Fruit fly (Drosophila melanogaster) whole organism, embryonic: ENCODE data around the gene CG4456.

Experiments used
- Abd-B ChIP-seq: fragments of 200-800 bp; sonication (Bioruptor generic); optimal IDR thresholded peaks from 2 replicates; lab custom pipeline; 2018; ENCODE audit warnings: missing biosample characterization, mild to moderate bottlenecking, missing genetic modification characterization, moderate library complexity
- C15 ChIP-seq: fragments of 200-800 bp; sonication (Bioruptor generic); IDR thresholded peaks from 3 replicates; pipeline ENCODE4 v1.3.6; 2022; ENCODE audit warnings: missing biosample characterization, missing genetic modification characterization
- CG11247 ChIP-seq: fragments of 200-800 bp; sonication (Bioruptor generic); IDR thresholded peaks from 2 replicates; pipeline ENCODE4 v1.3.6; 2022; ENCODE audit warnings: missing biosample characterization, missing genetic modification characterization
- CG13624 ChIP-seq: fragments of 200-800 bp; sonication (Bioruptor generic); optimal IDR thresholded peaks from 2 replicates; lab custom pipeline; 2016; ENCODE audit warnings: missing biosample characterization, missing genetic modification characterization
- CG15011 ChIP-seq: fragments of 200-800 bp; sonication (Bioruptor generic); optimal IDR thresholded peaks from 3 replicates; lab custom pipeline; 2018; ENCODE audit warnings: missing biosample characterization, mild to moderate bottlenecking, missing genetic modification characterization
- CG15479 ChIP-seq: fragments of 200-800 bp; sonication (Bioruptor generic); optimal IDR thresholded peaks from 3 replicates; lab custom pipeline; 2019; ENCODE audit warnings: missing biosample characterization, mild to moderate bottlenecking, missing genetic modification characterization, moderate library complexity
- CG15696 ChIP-seq: fragments of 200-800 bp; sonication (Bioruptor generic); optimal IDR thresholded peaks from 2 replicates; lab custom pipeline; 2019; ENCODE audit warnings: missing biosample characterization, mild to moderate bottlenecking, missing genetic modification characterization, moderate library complexity
- CG1792 ChIP-seq: fragments of 200-800 bp; sonication (Bioruptor generic); optimal IDR thresholded peaks from 2 replicates; lab custom pipeline; 2016; ENCODE audit warnings: missing biosample characterization, missing genetic modification characterization
- CG2875 ChIP-seq: fragments of 200-800 bp; sonication (Bioruptor generic); optimal IDR thresholded peaks from 2 replicates; lab custom pipeline; 2017; ENCODE audit warnings: missing biosample characterization, mild to moderate bottlenecking, missing genetic modification characterization, missing genetic modification reagents
- CG30403 ChIP-seq: fragments of 200-800 bp; sonication (Bioruptor generic); optimal IDR thresholded peaks from 3 replicates; lab custom pipeline; 2016; ENCODE audit warnings: missing biosample characterization, missing genetic modification characterization
- CG4854 ChIP-seq: fragments of 200-800 bp; sonication (Bioruptor generic); optimal IDR thresholded peaks from 2 replicates; lab custom pipeline; 2016; ENCODE audit warnings: missing biosample characterization, missing genetic modification characterization, inconsistent platforms
- CG7357 ChIP-seq: fragments of 200-800 bp; sonication (Bioruptor generic); IDR thresholded peaks from 3 replicates; pipeline ENCODE4 v1.3.6; 2022; ENCODE audit warnings: missing biosample characterization, missing genetic modification characterization
- Chrac-16 ChIP-seq: fragments of 200-800 bp; sonication (Bioruptor generic); optimal IDR thresholded peaks from 3 replicates; lab custom pipeline; 2016; ENCODE audit warnings: missing biosample characterization, missing genetic modification characterization
- CoRest ChIP-seq: fragments of 200-800 bp; sonication (Bioruptor generic); optimal IDR thresholded peaks from 3 replicates; lab custom pipeline; 2018; ENCODE audit warnings: missing biosample characterization, mild to moderate bottlenecking, missing genetic modification characterization, moderate library complexity
- Ets97D ChIP-seq: fragments of 200-800 bp; sonication (Bioruptor generic); optimal IDR thresholded peaks from 3 replicates; lab custom pipeline; 2016; ENCODE audit warnings: missing biosample characterization, missing genetic modification characterization
- Fer3 ChIP-seq: fragments of 200-800 bp; sonication (Bioruptor generic); optimal IDR thresholded peaks from 2 replicates; lab custom pipeline; 2018; ENCODE audit warnings: missing biosample characterization, mild to moderate bottlenecking, missing genetic modification characterization, moderate library complexity
- GATAe ChIP-seq: fragments of 200-800 bp; sonication (Bioruptor generic); conservative IDR thresholded peaks from 2 replicates; pipeline ENCODE4 v1.3.6; 2022; ENCODE audit warnings: missing biosample characterization, missing genetic modification characterization
- Hr3 ChIP-seq: fragments of 200-800 bp; sonication (Bioruptor generic); optimal IDR thresholded peaks from 3 replicates; lab custom pipeline; 2016; ENCODE audit warnings: missing biosample characterization, missing genetic modification characterization
- Nf-YC ChIP-seq: fragments of 200-800 bp; optimal IDR thresholded peaks from 3 replicates; lab custom pipeline; 2019; ENCODE audit warnings: missing biosample characterization, mild to moderate bottlenecking, missing genetic modification characterization, moderate library complexity
- Opbp ChIP-seq: fragments of 200-800 bp; sonication (Bioruptor generic); IDR thresholded peaks from 3 replicates; pipeline ENCODE4 v1.3.6; 2022; ENCODE audit warnings: missing biosample characterization, missing genetic modification characterization; ENCODE audit not compliant: partially characterized antibody
- Poxn ChIP-seq: fragments of 200-800 bp; sonication (Bioruptor generic); IDR thresholded peaks from 2 replicates; pipeline ENCODE4 v1.3.6; 2022; ENCODE audit warnings: missing biosample characterization, missing genetic modification characterization
- Side ChIP-seq: fragments of 200-800 bp; sonication (Bioruptor generic); optimal IDR thresholded peaks from 2 replicates; lab custom pipeline; 2016; ENCODE audit warnings: missing biosample characterization, missing genetic modification characterization
- Usf ChIP-seq: fragments of 200-800 bp; sonication (Bioruptor generic); optimal IDR thresholded peaks from 2 replicates; lab custom pipeline; 2017; ENCODE audit warnings: missing genotype, missing biosample characterization, missing genetic modification characterization
- aop ChIP-seq: fragments of 200-800 bp; sonication (Bioruptor generic); IDR thresholded peaks from 2 replicates; pipeline ENCODE4 v1.3.6; 2022; ENCODE audit warnings: missing biosample characterization, missing genetic modification characterization
- br ChIP-seq: fragments of >200 bp; optimal IDR thresholded peaks from 2 replicates; lab custom pipeline; 2017
- bsh ChIP-seq, 2 experiments: fragments of 200-800 bp; sonication (Bioruptor generic); optimal IDR thresholded peaks; 2 replicates each; lab custom pipeline; 2017 to 2018; ENCODE audit warnings: mild to moderate bottlenecking in 2 of 2, missing biosample characterization in 2 of 2, missing genetic modification characterization in 2 of 2, moderate library complexity in 1 of 2
- btn ChIP-seq: fragments of 200-800 bp; sonication (Bioruptor generic); optimal IDR thresholded peaks from 2 replicates; lab custom pipeline; 2016; ENCODE audit warnings: missing biosample characterization, missing genetic modification characterization
- cas ChIP-seq: fragments of 200-800 bp; sonication (Bioruptor generic); IDR thresholded peaks from 2 replicates; pipeline ENCODE4 v1.3.6; 2022; ENCODE audit warnings: missing biosample characterization, missing genetic modification characterization
- corto ChIP-seq: fragments of 200-800 bp; sonication (Bioruptor generic); optimal IDR thresholded peaks from 2 replicates; lab custom pipeline; 2016; ENCODE audit warnings: missing biosample characterization, mild to moderate bottlenecking, missing genetic modification characterization, moderate library complexity
- da ChIP-seq: fragments of 200-800 bp; sonication (Bioruptor generic); optimal IDR thresholded peaks from 2 replicates; lab custom pipeline; 2016; ENCODE audit warnings: missing biosample characterization, missing genetic modification characterization
- dati ChIP-seq: fragments of 200-800 bp; sonication (Bioruptor generic); IDR thresholded peaks from 2 replicates; pipeline ENCODE4 v1.3.6; 2022; ENCODE audit warnings: missing biosample characterization, missing genetic modification characterization
- ftz-f1 ChIP-seq: fragments of 200-800 bp; sonication (Bioruptor generic); optimal IDR thresholded peaks from 2 replicates; lab custom pipeline; 2016; ENCODE audit warnings: missing biosample characterization, missing genetic modification characterization
- ham ChIP-seq: fragments of 200-800 bp; sonication (Bioruptor generic); IDR thresholded peaks from 2 replicates; pipeline ENCODE4 v1.3.6; 2022; ENCODE audit warnings: missing biosample characterization, missing genetic modification characterization
- hb ChIP-seq: fragments of 200-800 bp; sonication (Bioruptor generic); IDR thresholded peaks from 3 replicates; pipeline ENCODE4 v1.3.6; 2022; ENCODE audit warnings: missing biosample characterization, missing genetic modification characterization; ENCODE audit not compliant: partially characterized antibody
- hbn ChIP-seq: fragments of 200-800 bp; sonication (Bioruptor generic); IDR thresholded peaks from 2 replicates; pipeline ENCODE4 v1.3.6; 2022; ENCODE audit warnings: missing biosample characterization, missing genetic modification characterization; ENCODE audit not compliant: partially characterized antibody
- jumu ChIP-seq: fragments of 200-800 bp; sonication (Bioruptor generic); optimal IDR thresholded peaks from 3 replicates; lab custom pipeline; 2016; ENCODE audit warnings: missing biosample characterization, missing genetic modification characterization
- kay ChIP-seq: fragments of 200-800 bp; sonication (Bioruptor generic); optimal IDR thresholded peaks from 2 replicates; lab custom pipeline; 2016; ENCODE audit warnings: missing biosample characterization, missing genetic modification characterization
- lbe ChIP-seq: fragments of 200-800 bp; sonication (Bioruptor generic); optimal IDR thresholded peaks from 2 replicates; lab custom pipeline; 2016; ENCODE audit warnings: missing biosample characterization, mild to moderate bottlenecking, missing genetic modification characterization
- mld ChIP-seq: fragments of 200-800 bp; sonication (Bioruptor generic); IDR thresholded peaks from 3 replicates; pipeline ENCODE4 v1.3.6; 2022; ENCODE audit warnings: missing biosample characterization, missing genetic modification characterization; ENCODE audit not compliant: partially characterized antibody
- odd ChIP-seq: fragments of 200-800 bp; sonication (Bioruptor generic); optimal IDR thresholded peaks from 2 replicates; lab custom pipeline; 2017; ENCODE audit warnings: missing biosample characterization, mild to moderate bottlenecking, missing genetic modification characterization
- otp ChIP-seq: fragments of 200-800 bp; sonication (Bioruptor generic); IDR thresholded peaks from 3 replicates; pipeline ENCODE4, ENCODE4 v1.3.6; 2022; ENCODE audit warnings: missing biosample characterization, missing genetic modification characterization
- phol ChIP-seq: fragments of 200-800 bp; sonication (Bioruptor generic); optimal IDR thresholded peaks from 3 replicates; lab custom pipeline; 2018; ENCODE audit warnings: missing biosample characterization, mild to moderate bottlenecking, missing genetic modification characterization, moderate library complexity
- pita ChIP-seq: fragments of 200-800 bp; sonication (Bioruptor generic); optimal IDR thresholded peaks from 2 replicates; lab custom pipeline; 2017; ENCODE audit warnings: missing biosample characterization, mild to moderate bottlenecking, missing genetic modification characterization
- run ChIP-seq: fragments of 200-800 bp; sonication (Bioruptor generic); optimal IDR thresholded peaks from 3 replicates; lab custom pipeline; 2018; ENCODE audit warnings: missing biosample characterization, mild to moderate bottlenecking, missing genetic modification characterization
- salm ChIP-seq: fragments of 200-800 bp; sonication (Bioruptor generic); optimal IDR thresholded peaks from 2 replicates; lab custom pipeline; 2018; ENCODE audit warnings: missing biosample characterization, mild to moderate bottlenecking, missing genetic modification characterization
- slp2 ChIP-seq: fragments of 200-800 bp; sonication (Bioruptor generic); optimal IDR thresholded peaks from 2 replicates; lab custom pipeline; 2016; ENCODE audit warnings: missing biosample characterization, missing genetic modification characterization
- sug ChIP-seq: fragments of 200-800 bp; optimal IDR thresholded peaks from 2 replicates; lab custom pipeline; 2019; ENCODE audit warnings: missing biosample characterization, mild to moderate bottlenecking, missing genetic modification characterization, moderate library complexity
- tin ChIP-seq: fragments of 200-800 bp; sonication (Bioruptor generic); optimal IDR thresholded peaks from 3 replicates; lab custom pipeline; 2016; ENCODE audit warnings: missing biosample characterization, missing genetic modification characterization
- tna ChIP-seq: fragments of 200-800 bp; sonication (Bioruptor generic); IDR thresholded peaks from 2 replicates; pipeline ENCODE4 v1.3.6; 2022; ENCODE audit warnings: missing biosample characterization, missing genetic modification characterization; ENCODE audit not compliant: partially characterized antibody
- trh ChIP-seq: fragments of 200-800 bp; sonication (Bioruptor generic); optimal IDR thresholded peaks from 2 replicates; lab custom pipeline; 2016; ENCODE audit warnings: missing biosample characterization, missing genetic modification characterization

The CG4456 gene

dm6 chr3L:9410754-9411423 is 38.4 kb downstream of the CG4456 start, which contains the start of the genes CG4022 and Cpsf5 (continued):
- peak; percentile 85 for TF ChIP-seq Chrac-16 (GFP tag; lab: Kevin White, UChicago)
- TF ChIP-seq phol: peak; percentile 94
- no peak for TF ChIP-seq br (lab: Kevin White, UChicago)
- TF ChIP-seq odd (GFP tag; lab: Kevin White, UChicago): peak; percentile 57
- peak; percentile 63 for TF ChIP-seq Ets97D (GFP tag; lab: Kevin White, UChicago)
- TF ChIP-seq btn (GFP tag; lab: Kevin White, UChicago): no peak
- TF ChIP-seq CG11247 (GFP tag; lab: Robert Waterston, UW): peak; percentile 70
- TF ChIP-seq Abd-B (GFP tag; lab: Kevin White, UChicago): peak; percentile 86
- peak; percentile 90 for TF ChIP-seq CG30403 (GFP tag; lab: Kevin White, UChicago)
- peak; percentile 74; the same call in 1 of the 3 replicates for TF ChIP-seq otp (GFP tag; lab: Robert Waterston, UW)
- TF ChIP-seq kay (GFP tag; lab: Kevin White, UChicago): peak; percentile 71
- peak; percentile 47 for TF ChIP-seq CG2875 (GFP tag; lab: Kevin White, UChicago)
- TF ChIP-seq mld (GFP tag; lab: Robert Waterston, UW): no peak
- peak; percentile 54 for TF ChIP-seq run (tag; lab: Kevin White, UChicago)
- TF ChIP-seq slp2: peak; percentile 46
- peak; percentile 43 for TF ChIP-seq salm (tag; lab: Kevin White, UChicago)
- peak; percentile 34 for TF ChIP-seq Side (GFP tag; lab: Kevin White, UChicago)
- peak; percentile 62 for TF ChIP-seq CG4854
- no peak for TF ChIP-seq ftz-f1 (GFP tag; lab: Kevin White, UChicago)
- peak in 1 of 2 experiments; percentile 87 for TF ChIP-seq bsh (GFP tag; optimal IDR thresholded peaks at IDR 0.05; lab: Kevin White, UChicago)
- TF ChIP-seq CG15479 (GFP tag; lab: Kevin White, UChicago): peak; percentile 66
- TF ChIP-seq GATAe: no peak
- peak; percentile 91 for TF ChIP-seq CoRest
- peak; percentile 29 for TF ChIP-seq CG15011 (GFP tag; lab: Kevin White, UChicago)
- TF ChIP-seq Nf-YC (tag; lab: Kevin White, UChicago): peak; percentile 79
- TF ChIP-seq Opbp (GFP tag; lab: Robert Waterston, UW): no peak
- no peak for TF ChIP-seq tna (GFP tag; lab: Robert Waterston, UW)
- peak; percentile 60 for TF ChIP-seq CG13624 (GFP tag; lab: Kevin White, UChicago)
- TF ChIP-seq hbn (GFP tag; lab: Robert Waterston, UW): no peak
- peak; percentile 66 for TF ChIP-seq lbe
- peak; percentile 85 for TF ChIP-seq CG15696
- TF ChIP-seq aop (GFP tag; lab: Robert Waterston, UW): no peak
- peak; percentile 78 for TF ChIP-seq Fer3 (tag; lab: Kevin White, UChicago)
- no peak for TF ChIP-seq pita (GFP tag; lab: Kevin White, UChicago)
- peak; percentile 32 for TF ChIP-seq Usf
- TF ChIP-seq hb (GFP tag; lab: Robert Waterston, UW): no peak
- TF ChIP-seq ham (GFP tag; lab: Robert Waterston, UW): peak; percentile 52; the same call in 1 of the 2 replicates
- peak; percentile 79; the same call in 1 of the 3 replicates for TF ChIP-seq C15 (GFP tag; lab: Robert Waterston, UW)
- peak; percentile 75 for TF ChIP-seq Hr3
- TF ChIP-seq sug (tag; lab: Kevin White, UChicago): peak; percentile 89
- peak; percentile 21 for TF ChIP-seq da (GFP tag; lab: Kevin White, UChicago)
- TF ChIP-seq trh (GFP tag; lab: Kevin White, UChicago): peak; percentile 65
- TF ChIP-seq tin (GFP tag; lab: Kevin White, UChicago): peak; percentile 81
- no peak for TF ChIP-seq corto
- peak; percentile 55 for TF ChIP-seq CG1792
- TF ChIP-seq cas (GFP tag; lab: Robert Waterston, UW): peak; percentile 74
- TF ChIP-seq Poxn (GFP tag; lab: Robert Waterston, UW): peak; percentile 56; the same call in 1 of the 2 replicates
- TF ChIP-seq CG7357: 0 out of 3 replicates have a peak, but pooled peaks have one; percentile 55
- TF ChIP-seq dati (GFP tag; lab: Robert Waterston, UW): peak; percentile 25; the same call in 1 of the 2 replicates
- peak; percentile 67 for TF ChIP-seq jumu (GFP tag; lab: Kevin White, UChicago)
